Worm (Caenorhabditis elegans): ENCODE measurements around the gene clec-80.

ce11 chrIV:2835364-2835763, 11.8 kb downstream of the clec-80 start, which contains the start of gene clec-82:
- TF ChIP-seq him-1 (tag; optimal IDR thresholded peaks at IDR 0.05) (no peak), W03F9.2 (tag; optimal IDR thresholded peaks at IDR 0.05) (no peak), dao-5 (tag; optimal IDR thresholded peaks at IDR 0.05) (no peak)

Data from whole organism, L4/young adult.